Fruit fly (Drosophila melanogaster): ENCODE measurements around the gene CG33331.

dm6 chr3R:14917927-14918829 is 31.9 kb downstream of the CG33331 start, which contains the start of gene Sdr:
- TF ChIP-seq Dll (optimal IDR thresholded peaks at IDR 0.05) (no peak), usp (GFP tag; optimal IDR thresholded peaks at IDR 0.05) (no peak), CG8478 (optimal IDR thresholded peaks at IDR 0.05) (no peak), pan (optimal IDR thresholded peaks at IDR 0.05) (no peak), EcR (GFP tag; optimal IDR thresholded peaks at IDR 0.05) (no peak), psq (optimal IDR thresholded peaks at IDR 0.05) (no peak)

Data from whole organism.